Worm (Caenorhabditis elegans): ENCODE results near the gene gop-3.

Gene gop-3

ce11 chrIII:5230415-5230814 is 30.1 kb upstream of the gop-3 start, which contains the start of gene prmt-5:
TSS of gene prmt-5 (plus strand) at chrIII:5230555.
- TF ChIP-seq ceh-34 (tag; optimal IDR thresholded peaks at IDR 0.05) (no peak), unc-3 (GFP tag; conservative IDR thresholded peaks at IDR 0.05) (no peak), unc-3 (tag; optimal IDR thresholded peaks at IDR 0.05) (no peak), ceh-19 (GFP tag; optimal IDR thresholded peaks at IDR 0.05) (no peak), mec-3 (tag; optimal IDR thresholded peaks at IDR 0.05; ENCODE audit: borderline replicate concordance) (no peak), dmd-4 (tag; optimal IDR thresholded peaks at IDR 0.05; ENCODE audit: borderline replicate concordance) (no peak), tbx-2 (tag; optimal IDR thresholded peaks at IDR 0.05) (no peak), C08G9.2 (tag; optimal IDR thresholded peaks at IDR 0.05) (no peak), nfya-1 (tag; optimal IDR thresholded peaks at IDR 0.05) (no peak), lim-6 (tag; optimal IDR thresholded peaks at IDR 0.05) (no peak), ceh-24 (tag; optimal IDR thresholded peaks at IDR 0.05) (no peak), T23F11.4 (GFP tag; optimal IDR thresholded peaks at IDR 0.05) (no peak), hlh-15 (tag; optimal IDR thresholded peaks at IDR 0.05) (no peak), rnt-1 (tag; optimal IDR thresholded peaks at IDR 0.05) (no peak), ceh-2 (tag; optimal IDR thresholded peaks at IDR 0.05) (no peak), hlh-30 (tag; optimal IDR thresholded peaks at IDR 0.05; ENCODE audit: insufficient read depth) (no peak), sox-2 (GFP tag; IDR thresholded peaks at IDR 0.05) (no peak)

- TF ChIP-seq ceh-31 (tag; optimal IDR thresholded peaks at IDR 0.05) (no peak), sdc-2 (tag; optimal IDR thresholded peaks at IDR 0.05) (no peak), odd-2 (tag; optimal IDR thresholded peaks at IDR 0.05) (no peak), K09A11.1 (tag; optimal IDR thresholded peaks at IDR 0.05; ENCODE audit: insufficient read depth) (no peak), nhr-232 (tag; optimal IDR thresholded peaks at IDR 0.05) (no peak), ceh-48 (tag; optimal IDR thresholded peaks at IDR 0.05) (no peak), hlh-8 (tag; optimal IDR thresholded peaks at IDR 0.05) (no peak), nhr-11 (tag; optimal IDR thresholded peaks at IDR 0.05) (no peak), T23F11.4 (GFP tag; optimal IDR thresholded peaks at IDR 0.05) (no peak), ref-2 (tag; optimal IDR thresholded peaks at IDR 0.05) (no peak), pqm-1 (tag; optimal IDR thresholded peaks at IDR 0.05) (no peak), fax-1 (tag; optimal IDR thresholded peaks at IDR 0.05) (no peak), fkh-6 (tag; optimal IDR thresholded peaks at IDR 0.05) (no peak), zip-5 (tag; optimal IDR thresholded peaks at IDR 0.05) (no peak), pha-2 (tag; optimal IDR thresholded peaks at IDR 0.05) (no peak), lim-6 (tag; optimal IDR thresholded peaks at IDR 0.05) (no peak), ceh-9 (tag; optimal IDR thresholded peaks at IDR 0.05) (no peak)
Observed at ce11 chrIII:5233140-5233539, 27.4 kb upstream of the gop-3 start.

ce11 chrIII:5234312-5234711 is 26.2 kb upstream of the gop-3 start, which contains the start of gene mrps-26:
TSS of gene mrps-26 (plus strand) at chrIII:5234612.
- TF ChIP-seq nhr-11 (tag; optimal IDR thresholded peaks at IDR 0.05) (no peak), lin-11 (tag; optimal IDR thresholded peaks at IDR 0.05) (no peak), T23F11.4 (GFP tag; optimal IDR thresholded peaks at IDR 0.05) (no peak), pat-9 (tag; optimal IDR thresholded peaks at IDR 0.05) (no peak), pha-2 (tag; optimal IDR thresholded peaks at IDR 0.05) (no peak), syd-9 (tag; optimal IDR thresholded peaks at IDR 0.05) (no peak), ceh-31 (tag; optimal IDR thresholded peaks at IDR 0.05) (no peak), dve-1 (tag; optimal IDR thresholded peaks at IDR 0.05) (no peak), fax-1 (tag; optimal IDR thresholded peaks at IDR 0.05) (no peak), nfya-1 (tag; optimal IDR thresholded peaks at IDR 0.05) (no peak), elt-2 (tag; optimal IDR thresholded peaks at IDR 0.05) (no peak), ttx-3 (tag; optimal IDR thresholded peaks at IDR 0.05) (no peak), pax-1 (tag; optimal IDR thresholded peaks at IDR 0.05) (no peak), ceh-22 (tag; optimal IDR thresholded peaks at IDR 0.05) (no peak), hlh-8 (tag; optimal IDR thresholded peaks at IDR 0.05) (no peak)
